Worm (Caenorhabditis elegans): ENCODE data around the gene C06H5.13.
"Not testable (repeated sequence)": the region's sequence is repeated elsewhere in the genome, so short reads cannot be mapped to it uniquely, and the experiment has no call there.

Gene C06H5.13

ce11 chrV:17938978-17939377 lies 41.4 kb upstream of the C06H5.13 start:
- TF ChIP-seq nhr-23 (tag; optimal IDR thresholded peaks at IDR 0.05) (no peak), sem-4 (tag; optimal IDR thresholded peaks at IDR 0.05) (no peak), ztf-4 (tag; optimal IDR thresholded peaks at IDR 0.05) (no peak), sma-3 (GFP tag; optimal IDR thresholded peaks at IDR 0.05) (no peak), Y55F3AM.14 (GFP tag; optimal IDR thresholded peaks at IDR 0.05) (no peak), snpc-4 (tag; optimal IDR thresholded peaks at IDR 0.05) (no peak), unc-55 (GFP tag; optimal IDR thresholded peaks at IDR 0.05) (no peak), zag-1 (tag; optimal IDR thresholded peaks at IDR 0.05) (no peak), elt-3 (tag; optimal IDR thresholded peaks at IDR 0.05) (no peak), sma-9 (GFP tag; optimal IDR thresholded peaks at IDR 0.05) (no peak), sma-9 (tag; optimal IDR thresholded peaks at IDR 0.05) (no peak), ZK546.5 (tag; optimal IDR thresholded peaks at IDR 0.05) (no peak), nhr-11 (tag; optimal IDR thresholded peaks at IDR 0.05) (no peak), ama-1 (optimal IDR thresholded peaks at IDR 0.05) (no peak), nhr-10 (tag; optimal IDR thresholded peaks at IDR 0.05) (no peak)

DNA sequence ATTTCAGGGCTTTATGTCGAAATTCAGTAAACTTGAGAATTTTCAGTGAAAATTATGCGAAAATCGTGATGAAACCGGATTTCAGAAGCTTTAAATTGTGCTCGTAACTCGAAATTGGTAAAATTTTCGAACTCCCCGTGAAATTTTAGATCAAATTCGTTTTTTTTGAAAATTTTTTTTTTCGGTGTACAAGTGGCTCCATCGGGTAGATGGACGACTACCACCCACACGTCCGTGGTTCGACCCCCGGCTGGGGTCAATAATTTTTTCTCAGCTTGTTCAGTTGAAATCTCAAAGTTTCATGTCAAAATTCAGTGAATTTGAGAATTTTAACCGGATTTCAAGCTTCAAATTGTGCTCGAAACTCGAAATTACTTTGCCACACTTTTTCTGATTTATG lies 38.3 kb upstream of the C06H5.13 start:
- no peak for TF ChIP-seq unc-62 (GFP tag; optimal IDR thresholded peaks at IDR 0.05)
- TF ChIP-seq blmp-1 (tag; optimal IDR thresholded peaks at IDR 0.05; ENCODE audit: insufficient read depth), result no peak
- TF ChIP-seq unc-55 (GFP tag; optimal IDR thresholded peaks at IDR 0.05), result no peak
- no peak for TF ChIP-seq lsy-2 (tag; optimal IDR thresholded peaks at IDR 0.05)
- no peak for TF ChIP-seq sem-4 (tag; optimal IDR thresholded peaks at IDR 0.05)
- TF ChIP-seq unc-39 (tag; optimal IDR thresholded peaks at IDR 0.05), result no peak
- TF ChIP-seq peb-1 (tag; optimal IDR thresholded peaks at IDR 0.05), result no peak
- TF ChIP-seq ztf-4 (tag; optimal IDR thresholded peaks at IDR 0.05), result no peak
- no peak for TF ChIP-seq sma-9 (GFP tag; optimal IDR thresholded peaks at IDR 0.05)
- TF ChIP-seq sma-9 (tag; optimal IDR thresholded peaks at IDR 0.05), result no peak
- no peak for TF ChIP-seq nhr-11 (tag; optimal IDR thresholded peaks at IDR 0.05)
- TF ChIP-seq fos-1 (tag; optimal IDR thresholded peaks at IDR 0.05), result no peak
- TF ChIP-seq C34F6.9 (tag; optimal IDR thresholded peaks at IDR 0.05), result no peak

DNA sequence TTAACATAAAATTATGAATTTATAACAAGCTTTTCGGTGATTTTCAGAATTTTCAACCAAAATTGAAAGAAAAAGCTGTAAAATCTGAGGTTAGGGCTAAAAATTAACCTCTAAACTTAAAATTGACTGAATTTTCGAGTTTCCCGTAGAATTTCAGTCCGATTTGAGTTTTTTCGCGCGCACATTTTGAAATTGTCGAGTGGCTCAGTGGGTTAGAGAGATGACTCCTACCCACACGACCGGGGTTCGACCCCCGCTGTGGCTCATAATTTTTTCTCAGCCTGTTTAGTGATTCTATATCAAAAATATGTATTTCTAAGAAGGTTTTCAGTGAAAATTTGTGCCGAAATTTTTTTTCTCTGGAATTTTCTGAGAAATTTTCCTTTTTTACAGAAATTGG lies 34.2 kb upstream of the C06H5.13 start:
- TF ChIP-seq lin-13 (GFP tag; optimal IDR thresholded peaks at IDR 0.05), result no peak

DNA sequence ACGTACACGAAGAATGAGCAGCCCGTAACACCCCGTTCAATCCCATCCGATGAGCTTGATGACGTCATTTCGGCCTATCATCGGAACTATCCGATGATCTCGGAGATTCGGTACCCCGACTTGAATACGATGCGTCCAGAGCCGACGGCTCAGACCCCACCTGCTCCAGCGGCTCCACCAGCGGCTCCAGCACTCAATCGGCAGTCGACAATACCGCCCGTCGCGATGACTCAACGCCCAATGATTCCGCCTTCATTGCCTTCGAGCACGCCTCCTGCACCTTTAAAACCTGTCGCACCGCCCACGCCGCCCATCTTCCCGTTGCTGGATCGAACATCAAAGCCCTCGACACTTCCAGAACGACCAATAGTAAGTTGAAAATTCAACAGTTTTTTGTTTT lies 30.6 kb upstream of the C06H5.13 start:
- TF ChIP-seq blmp-1 (tag; optimal IDR thresholded peaks at IDR 0.05; ENCODE audit: insufficient read depth) (no peak), egl-27 (tag; optimal IDR thresholded peaks at IDR 0.05) (no peak), alr-1 (tag; optimal IDR thresholded peaks at IDR 0.05) (no peak)

DNA sequence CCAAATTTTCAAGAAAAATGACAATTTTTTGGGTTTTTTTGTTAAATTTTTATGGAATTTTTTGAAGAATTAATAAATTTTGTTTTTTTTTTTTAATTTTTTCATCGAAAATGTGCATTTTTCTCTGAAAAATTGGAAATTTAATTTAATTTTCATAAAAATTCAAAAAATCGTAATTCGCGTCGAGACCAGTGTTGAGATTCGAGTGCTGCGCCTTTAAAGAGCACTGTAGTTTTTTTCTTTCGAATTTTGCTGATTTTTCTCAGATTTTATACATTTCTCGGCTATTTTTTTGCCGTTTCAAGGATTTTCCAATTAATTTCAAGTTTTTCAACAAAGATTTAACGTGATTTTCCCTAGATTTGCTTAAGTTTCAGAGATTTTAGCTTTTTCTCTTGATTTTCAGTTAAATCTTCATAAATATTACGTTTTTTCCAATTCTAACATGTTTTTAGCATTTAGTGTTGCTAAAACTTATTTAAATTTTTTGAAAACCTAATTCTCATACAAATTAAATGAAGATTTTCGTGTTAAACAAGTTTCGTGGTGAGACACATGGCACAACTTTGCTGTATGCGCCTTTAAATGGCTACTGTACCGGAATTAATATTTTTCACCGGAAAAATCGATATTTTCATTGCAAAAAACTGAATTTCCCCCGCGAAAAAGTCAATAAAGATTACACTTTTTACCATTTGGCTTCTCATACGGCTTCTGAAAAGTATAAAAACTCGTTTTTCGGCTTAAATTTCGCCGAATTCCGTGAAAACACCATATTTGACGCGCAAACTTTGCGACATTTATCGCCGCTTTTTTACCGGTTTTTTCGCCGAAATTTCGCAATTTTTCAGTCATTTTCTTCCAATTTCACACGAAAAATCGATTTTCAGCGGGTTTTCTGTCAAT lies 26.8 kb upstream of the C06H5.13 start, which contains the start of gene usp-50:
usp-50 (plus strand) TSS at position 822 of the 906 bp plus-strand sequence.
- TF ChIP-seq unc-39 (tag; optimal IDR thresholded peaks at IDR 0.05); ztf-11 (tag; optimal IDR thresholded peaks at IDR 0.05); sma-9 (GFP tag; optimal IDR thresholded peaks at IDR 0.05); sma-9 (tag; optimal IDR thresholded peaks at IDR 0.05): not testable (repeated sequence)

DNA sequence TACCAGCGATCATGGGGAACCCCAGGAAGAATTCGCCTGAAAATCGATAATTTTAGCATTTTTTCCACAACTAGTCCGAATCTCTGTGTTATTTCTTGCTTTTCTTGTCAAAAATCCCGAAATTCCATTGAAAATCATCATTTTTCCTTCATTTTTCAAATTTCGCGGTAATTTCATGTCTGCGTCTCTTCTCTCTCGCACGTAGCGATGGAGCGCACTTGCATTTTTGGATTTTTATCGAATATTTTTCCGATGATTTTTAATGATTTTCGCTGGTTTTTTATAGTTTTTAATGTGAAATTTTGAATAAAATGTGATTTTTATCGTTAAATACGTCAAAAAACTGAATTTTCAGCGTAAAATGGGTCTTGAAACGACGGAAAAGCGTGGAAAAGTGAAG lies 23.9 kb upstream of the C06H5.13 start, which contains the start of gene E01B7.2:
E01B7.2 (plus strand) TSS at position 350 of the 400 bp plus-strand sequence.
- no peak for TF ChIP-seq lin-39 (tag; optimal IDR thresholded peaks at IDR 0.05)
- peak; percentile 12 for TF ChIP-seq fos-1 (tag; optimal IDR thresholded peaks at IDR 0.05)
- no peak for TF ChIP-seq unc-62 (GFP tag; optimal IDR thresholded peaks at IDR 0.05)
- TF ChIP-seq skn-1 (tag; optimal IDR thresholded peaks at IDR 0.05), result peak; percentile 21
- peak; percentile 64 for TF ChIP-seq sem-4 (tag; optimal IDR thresholded peaks at IDR 0.05)
- peak; percentile 80 to 90 for TF ChIP-seq lsy-2 (tag; optimal IDR thresholded peaks at IDR 0.05)
- TF ChIP-seq nhr-25 (tag; optimal IDR thresholded peaks at IDR 0.05), result peak; percentile 67
- no peak for TF ChIP-seq zag-1 (tag; optimal IDR thresholded peaks at IDR 0.05)
- TF ChIP-seq R02D3.7 (tag; optimal IDR thresholded peaks at IDR 0.05), result peak; percentile 39
- TF ChIP-seq Y55F3AM.14 (GFP tag; optimal IDR thresholded peaks at IDR 0.05), result no peak
- peak; percentile 76 for TF ChIP-seq sma-9 (GFP tag; optimal IDR thresholded peaks at IDR 0.05)
- no peak for TF ChIP-seq sma-9 (tag; optimal IDR thresholded peaks at IDR 0.05)
- TF ChIP-seq mbf-1 (tag; optimal IDR thresholded peaks at IDR 0.05), result no peak
- peak; percentile 99 for TF ChIP-seq gmeb-1 (tag; optimal IDR thresholded peaks at IDR 0.05)
- TF ChIP-seq elt-3 (tag; optimal IDR thresholded peaks at IDR 0.05), result no peak
- TF ChIP-seq nhr-23 (tag; optimal IDR thresholded peaks at IDR 0.05), result no peak
- no peak for TF ChIP-seq ZK546.5 (tag; optimal IDR thresholded peaks at IDR 0.05)
- TF ChIP-seq nhr-237 (tag; optimal IDR thresholded peaks at IDR 0.05), result no peak
- peak; percentile 65 for TF ChIP-seq mab-5 (tag; optimal IDR thresholded peaks at IDR 0.05)
- TF ChIP-seq ztf-1 (GFP tag; conservative IDR thresholded peaks at IDR 0.05), result no peak
- TF ChIP-seq nhr-6 (tag; optimal IDR thresholded peaks at IDR 0.05), result peak; percentile 72
- TF ChIP-seq unc-39 (tag; optimal IDR thresholded peaks at IDR 0.05), result no peak
- no peak for TF ChIP-seq ztf-4 (tag; optimal IDR thresholded peaks at IDR 0.05)
- peak; percentile 83 for TF ChIP-seq lin-13 (GFP tag; optimal IDR thresholded peaks at IDR 0.05)
- no peak for TF ChIP-seq alr-1 (tag; optimal IDR thresholded peaks at IDR 0.05)
- TF ChIP-seq mdl-1 (tag; optimal IDR thresholded peaks at IDR 0.05), result no peak
- TF ChIP-seq nhr-10 (tag; optimal IDR thresholded peaks at IDR 0.05), result no peak
- peak; percentile 67 for TF ChIP-seq ama-1 (optimal IDR thresholded peaks at IDR 0.05)
- no peak for TF ChIP-seq aly-2 (tag; optimal IDR thresholded peaks at IDR 0.05)
- no peak for TF ChIP-seq peb-1 (tag; optimal IDR thresholded peaks at IDR 0.05)
- TF ChIP-seq snpc-4 (tag; optimal IDR thresholded peaks at IDR 0.05), result peak; percentile 79
